Fruit fly (Drosophila melanogaster) whole organism, embryonic: ENCODE data around the gene CG8206.

ENCODE experiments used
- Atf-2 ChIP-seq: fragments of 200-800 bp; sonication (Bioruptor generic); optimal IDR thresholded peaks from 2 replicates; lab custom pipeline; 2016; ENCODE audit warnings: missing biosample characterization, missing genetic modification characterization
- B-H2 ChIP-seq: fragments of 200-800 bp; sonication (Bioruptor generic); optimal IDR thresholded peaks from 2 replicates; lab custom pipeline; 2018; ENCODE audit warnings: missing biosample characterization, mild to moderate bottlenecking, missing genetic modification characterization
- C15 ChIP-seq: fragments of 200-800 bp; sonication (Bioruptor generic); IDR thresholded peaks from 3 replicates; pipeline ENCODE4 v1.3.6; 2022; ENCODE audit warnings: missing biosample characterization, missing genetic modification characterization
- CG10209 ChIP-seq: fragments of 200-800 bp; sonication (Bioruptor generic); optimal IDR thresholded peaks from 3 replicates; lab custom pipeline; 2017; ENCODE audit warnings: missing biosample characterization, mild to moderate bottlenecking, missing genetic modification characterization, missing genetic modification reagents
- CG10462 ChIP-seq: fragments of 200-800 bp; sonication (Bioruptor generic); optimal IDR thresholded peaks from 2 replicates; lab custom pipeline; 2016; ENCODE audit warnings: missing biosample characterization, missing genetic modification characterization
- CG11398 ChIP-seq: fragments of 200-800 bp; sonication (Bioruptor generic); optimal IDR thresholded peaks from 2 replicates; lab custom pipeline; 2016; ENCODE audit warnings: missing biosample characterization, missing genetic modification characterization
- CG12942 ChIP-seq: fragments of 200-800 bp; sonication (Bioruptor generic); optimal IDR thresholded peaks from 3 replicates; lab custom pipeline; 2016; ENCODE audit warnings: missing biosample characterization, missing genetic modification characterization
- CG16815 ChIP-seq: fragments of 200-800 bp; sonication (Bioruptor generic); optimal IDR thresholded peaks from 3 replicates; lab custom pipeline; 2017; ENCODE audit warnings: missing biosample characterization, mild to moderate bottlenecking, missing genetic modification characterization
- CG17186 ChIP-seq: fragments of 200-800 bp; sonication (Bioruptor generic); optimal IDR thresholded peaks from 3 replicates; lab custom pipeline; 2017; ENCODE audit warnings: missing biosample characterization, missing genetic modification reagents, missing genetic modification characterization
- CG17359 ChIP-seq: fragments of 200-800 bp; sonication (Bioruptor generic); optimal IDR thresholded peaks from 3 replicates; lab custom pipeline; 2018; ENCODE audit warnings: missing biosample characterization, mild to moderate bottlenecking, missing genetic modification characterization, moderate library complexity
- CG18262 ChIP-seq: fragments of 200-800 bp; optimal IDR thresholded peaks from 3 replicates; lab custom pipeline; 2019; ENCODE audit warnings: missing biosample characterization, mild to moderate bottlenecking, missing genetic modification characterization, moderate library complexity
- CG18476 ChIP-seq: fragments of 200-800 bp; sonication (Bioruptor generic); optimal IDR thresholded peaks from 2 replicates; lab custom pipeline; 2016; ENCODE audit warnings: missing biosample characterization, mild to moderate bottlenecking, missing genetic modification characterization
- CG31388 ChIP-seq: fragments of 200-800 bp; sonication (Bioruptor generic); optimal IDR thresholded peaks from 2 replicates; lab custom pipeline; 2016; ENCODE audit warnings: missing biosample characterization, missing genetic modification characterization
- CG33213 ChIP-seq: fragments of 200-800 bp; sonication (Bioruptor generic); optimal IDR thresholded peaks from 3 replicates; lab custom pipeline; 2016; ENCODE audit warnings: missing biosample characterization, missing genetic modification characterization
- CG34376 ChIP-seq: fragments of 200-800 bp; sonication (Bioruptor generic); optimal IDR thresholded peaks from 2 replicates; lab custom pipeline; 2018; ENCODE audit warnings: missing biosample characterization, mild to moderate bottlenecking, missing genetic modification characterization
- CG34422 ChIP-seq: fragments of 200-800 bp; sonication (Bioruptor generic); IDR thresholded peaks from 3 replicates; pipeline ENCODE4 v1.3.6; 2022; ENCODE audit warnings: missing biosample characterization, missing genetic modification characterization
- CG6254 ChIP-seq: fragments of 200-800 bp; sonication (Bioruptor generic); optimal IDR thresholded peaks from 3 replicates; lab custom pipeline; 2017; ENCODE audit warnings: mild to moderate bottlenecking, missing biosample characterization, missing genetic modification reagents, missing genetic modification characterization
- CG6683 ChIP-seq: fragments of 200-800 bp; sonication (Bioruptor generic); optimal IDR thresholded peaks from 2 replicates; lab custom pipeline; 2017; ENCODE audit warnings: missing biosample characterization, mild to moderate bottlenecking, missing genetic modification characterization, missing genetic modification reagents
- CG6765 ChIP-seq: fragments of 200-800 bp; sonication (Bioruptor generic); optimal IDR thresholded peaks from 3 replicates; lab custom pipeline; 2017; ENCODE audit warnings: missing biosample characterization, mild to moderate bottlenecking, missing genetic modification characterization
- CG9215 ChIP-seq: fragments of 200-800 bp; sonication (Bioruptor generic); IDR thresholded peaks from 2 replicates; pipeline ENCODE4 v1.3.6; 2022; ENCODE audit warnings: missing biosample characterization, missing genetic modification characterization
- CrebB ChIP-seq: fragments of 200-800 bp; sonication (Bioruptor generic); optimal IDR thresholded peaks from 3 replicates; lab custom pipeline; 2018; ENCODE audit warnings: missing biosample characterization, mild to moderate bottlenecking, missing genetic modification characterization
- Gug ChIP-seq: fragments of 200-800 bp; sonication (Bioruptor generic); IDR thresholded peaks from 4 replicates; pipeline ENCODE4 v1.3.6; 2022; ENCODE audit warnings: missing biosample characterization, missing genetic modification characterization
- H2.0 ChIP-seq: fragments of 200-800 bp; sonication (Bioruptor generic); IDR thresholded peaks from 2 replicates; pipeline ENCODE4 v1.3.6; 2022; ENCODE audit warnings: missing biosample characterization, missing genetic modification characterization
- HLH54F ChIP-seq: fragments of 200-800 bp; sonication (Bioruptor generic); optimal IDR thresholded peaks from 3 replicates; lab custom pipeline; 2016; ENCODE audit warnings: missing biosample characterization, missing genetic modification characterization
- HLHmδ ChIP-seq: fragments of 200-800 bp; sonication (Bioruptor generic); optimal IDR thresholded peaks from 2 replicates; lab custom pipeline; 2018; ENCODE audit warnings: missing biosample characterization, mild to moderate bottlenecking, missing genetic modification characterization, moderate library complexity
- Med ChIP-seq: fragments of 200-800 bp; sonication (Bioruptor generic); peaks from one replicate; lab custom pipeline; 2016; ENCODE audit warnings: missing biosample characterization, missing genetic modification characterization, mild to moderate bottlenecking, inconsistent platforms, moderate library complexity
- NfI ChIP-seq: fragments of 200-800 bp; sonication (Bioruptor generic); optimal IDR thresholded peaks from 3 replicates; lab custom pipeline; 2018; ENCODE audit warnings: missing biosample characterization, mild to moderate bottlenecking, missing genetic modification characterization, moderate library complexity
- Oaz ChIP-seq: fragments of 200-800 bp; sonication (Bioruptor generic); IDR thresholded peaks from 2 replicates; pipeline ENCODE4 v1.3.6; 2022; ENCODE audit warnings: missing biosample characterization, missing genetic modification characterization
- Ravus ChIP-seq: fragments of 200-800 bp; sonication (Bioruptor generic); IDR thresholded peaks from 2 replicates; pipeline ENCODE4 v1.3.6; 2022; ENCODE audit warnings: missing biosample characterization, missing genetic modification characterization
- Sry-δ ChIP-seq: fragments of 200-800 bp; sonication (Bioruptor generic); optimal IDR thresholded peaks from 2 replicates; lab custom pipeline; 2016; ENCODE audit warnings: missing biosample characterization, missing genetic modification characterization
- br ChIP-seq: fragments of >200 bp; optimal IDR thresholded peaks from 2 replicates; lab custom pipeline; 2017
- crp ChIP-seq, 2 experiments: fragments of 200-800 bp; sonication (Bioruptor generic); optimal IDR thresholded peaks; 2 replicates in 1 of 2; 3 replicates in 1 of 2; lab custom pipeline; 2017; ENCODE audit warnings: missing biosample characterization in 2 of 2, missing genetic modification characterization in 2 of 2, mild to moderate bottlenecking in 1 of 2, moderate library complexity in 1 of 2
- ems ChIP-seq: fragments of 200-800 bp; sonication (Bioruptor generic); optimal IDR thresholded peaks from 3 replicates; lab custom pipeline; 2016; ENCODE audit warnings: missing biosample characterization, missing genetic modification characterization
- exex ChIP-seq: fragments of 200-800 bp; sonication (Bioruptor generic); optimal IDR thresholded peaks from 4 replicates; lab custom pipeline; 2018; ENCODE audit warnings: missing biosample characterization, mild to moderate bottlenecking, missing genetic modification characterization, moderate library complexity
- eyg ChIP-seq: fragments of 200-800 bp; sonication (Bioruptor generic); optimal IDR thresholded peaks from 3 replicates; lab custom pipeline; 2016; ENCODE audit warnings: missing biosample characterization, missing genetic modification characterization
- gt ChIP-seq: fragments of 200-800 bp; sonication (Bioruptor generic); IDR thresholded peaks from 2 replicates; pipeline ENCODE4 v1.3.6; 2022; ENCODE audit warnings: missing biosample characterization, missing genetic modification characterization
- insv ChIP-seq, 2 experiments: fragments of 200-800 bp; sonication (Bioruptor generic); optimal IDR thresholded peaks; 3 replicates each; lab custom pipeline; 2016 to 2018; ENCODE audit warnings: missing biosample characterization in 2 of 2, missing genetic modification characterization in 2 of 2
- inv ChIP-seq: fragments of 200-800 bp; sonication (Bioruptor generic); IDR thresholded peaks from 2 replicates; pipeline ENCODE4 v1.3.6; 2022; ENCODE audit warnings: missing biosample characterization, missing genetic modification characterization; ENCODE audit not compliant: partially characterized antibody
- klu ChIP-seq: fragments of 200-800 bp; sonication (Bioruptor generic); IDR thresholded peaks from 2 replicates; pipeline ENCODE4 v1.3.6; 2022; ENCODE audit warnings: missing biosample characterization, missing genetic modification characterization
- knrl ChIP-seq: fragments of 200-800 bp; sonication (Bioruptor generic); IDR thresholded peaks from 3 replicates; pipeline ENCODE4 v1.3.6; 2022; ENCODE audit warnings: missing biosample characterization, missing genetic modification characterization; ENCODE audit not compliant: partially characterized antibody
- lola ChIP-seq, 3 experiments: fragments of >200 bp in 2 of 3; fragments of 200-800 bp in 1 of 3; sonication (Bioruptor generic) in 1 of 3; optimal IDR thresholded peaks; 2 replicates each; lab custom pipeline; 2017 to 2019; ENCODE audit warnings: missing biosample characterization in 3 of 3, missing genetic modification characterization in 3 of 3, mild to moderate bottlenecking in 1 of 3, moderate library complexity in 1 of 3
- nmo ChIP-seq: fragments of 200-800 bp; sonication (Bioruptor generic); optimal IDR thresholded peaks from 2 replicates; lab custom pipeline; 2018; ENCODE audit warnings: missing biosample characterization, mild to moderate bottlenecking, missing genetic modification characterization, moderate library complexity
- oc ChIP-seq: fragments of 200-800 bp; sonication (Bioruptor generic); optimal IDR thresholded peaks from 2 replicates; lab custom pipeline; 2018; ENCODE audit warnings: missing biosample characterization, mild to moderate bottlenecking, missing genetic modification characterization, moderate library complexity
- otp ChIP-seq: fragments of 200-800 bp; sonication (Bioruptor generic); IDR thresholded peaks from 3 replicates; pipeline ENCODE4, ENCODE4 v1.3.6; 2022; ENCODE audit warnings: missing biosample characterization, missing genetic modification characterization
- prd ChIP-seq, 3 experiments: fragments of >200 bp in 2 of 3; fragments of 200-800 bp in 1 of 3; sonication (Bioruptor generic) in 1 of 3; optimal IDR thresholded peaks in 2 of 3; IDR thresholded peaks in 1 of 3; 2 replicates in 2 of 3; 3 replicates in 1 of 3; pipeline versions ENCODE4 v1.3.6 to Lab custom; 2017 to 2022; ENCODE audit warnings: missing biosample characterization in 1 of 3, missing genetic modification characterization in 1 of 3
- rib ChIP-seq: fragments of 200-800 bp; sonication (Bioruptor generic); IDR thresholded peaks from 2 replicates; pipeline ENCODE4 v1.3.6; 2022; ENCODE audit warnings: missing biosample characterization, missing genetic modification characterization
- sisA ChIP-seq: fragments of 200-800 bp; sonication (Bioruptor generic); IDR thresholded peaks from 2 replicates; pipeline ENCODE4 v1.3.6; 2022; ENCODE audit warnings: missing biosample characterization, missing genetic modification characterization
- stwl ChIP-seq: fragments of 200-800 bp; sonication (Bioruptor generic); optimal IDR thresholded peaks from 3 replicates; lab custom pipeline; 2018; ENCODE audit warnings: missing biosample characterization, mild to moderate bottlenecking, missing genetic modification characterization, moderate library complexity
- tna ChIP-seq: fragments of 200-800 bp; sonication (Bioruptor generic); IDR thresholded peaks from 2 replicates; pipeline ENCODE4 v1.3.6; 2022; ENCODE audit warnings: missing biosample characterization, missing genetic modification characterization; ENCODE audit not compliant: partially characterized antibody
- trem ChIP-seq: fragments of 200-800 bp; optimal IDR thresholded peaks from 3 replicates; lab custom pipeline; 2019; ENCODE audit warnings: missing biosample characterization, mild to moderate bottlenecking, missing genetic modification characterization, moderate library complexity
- z ChIP-seq: fragments of 200-800 bp; sonication (Bioruptor generic); IDR thresholded peaks from 3 replicates; pipeline ENCODE4 v1.3.6; 2022; ENCODE audit warnings: missing biosample characterization, missing genetic modification characterization

CG8206 gene

DNA sequence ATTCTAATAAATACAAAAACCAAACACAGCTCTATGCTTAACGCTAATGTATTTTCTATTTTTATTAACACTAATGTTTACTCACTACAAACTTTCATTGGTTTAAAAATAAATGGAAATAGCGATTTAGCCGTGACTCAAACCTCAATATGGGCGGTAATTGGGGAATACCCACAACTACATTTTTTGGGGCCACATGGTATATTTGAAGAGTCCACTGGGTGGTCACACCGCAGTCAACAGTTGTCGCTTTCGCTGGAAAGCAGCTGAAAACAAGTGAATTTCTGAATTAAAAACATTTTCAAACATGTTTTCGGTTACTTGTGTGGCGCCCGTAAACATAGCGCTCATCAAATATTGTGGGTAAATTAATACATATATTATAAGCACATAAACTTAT, 9.9 kb downstream of the CG8206 start, which contains the start of gene Mvd (continued):
- TF ChIP-seq crp (GFP tag; optimal IDR thresholded peaks at IDR 0.05; lab: Kevin White, UChicago) (peak in 1 of 2 experiments; percentile 52), tna (GFP tag; lab: Robert Waterston, UW) (no peak), eyg (GFP tag; lab: Kevin White, UChicago) (no peak), Ravus (GFP tag; lab: Robert Waterston, UW) (no peak), trem (tag; lab: Kevin White, UChicago) (peak; percentile 48), sisA (GFP tag; lab: Robert Waterston, UW) (no peak), CG18476 (GFP tag; lab: Kevin White, UChicago) (no peak), HLH54F (GFP tag; lab: Kevin White, UChicago) (no peak), CG16815 (GFP tag; lab: Kevin White, UChicago) (no peak), lola (GFP tag; optimal IDR thresholded peaks at IDR 0.05; lab: Kevin White, UChicago) (no peak), oc (tag; lab: Kevin White, UChicago) (no peak), NfI (GFP tag; lab: Kevin White, UChicago) (no peak), otp (GFP tag; lab: Robert Waterston, UW) (no peak), CG17186 (peak; percentile 26), klu (GFP tag; lab: Robert Waterston, UW) (no peak), insv (GFP tag; optimal IDR thresholded peaks at IDR 0.05; lab: Kevin White, UChicago) (peak in 1 of 2 experiments; percentile 24), CG6765 (GFP tag; lab: Kevin White, UChicago) (no peak), CG9215 (GFP tag; lab: Robert Waterston, UW) (no peak), CG11398 (no peak), rib (GFP tag; lab: Robert Waterston, UW) (no peak), CG34376 (GFP tag; lab: Kevin White, UChicago) (peak; percentile 7), Med (GFP tag; lab: Kevin White, UChicago) (peak; percentile 81), stwl (peak; percentile 44), CG31388 (GFP tag; lab: Kevin White, UChicago) (no peak), z (GFP tag; lab: Robert Waterston, UW) (no peak), knrl (peak; percentile 10; the same call in 1 of the 3 replicates), B-H2 (GFP tag; lab: Kevin White, UChicago) (peak; percentile 10), H2.0 (GFP tag; lab: Robert Waterston, UW) (no peak), CG12942 (GFP tag; lab: Kevin White, UChicago) (no peak), CG18262 (tag; lab: Kevin White, UChicago) (no peak), C15 (GFP tag; lab: Robert Waterston, UW) (no peak), CG33213 (GFP tag; lab: Kevin White, UChicago) (peak; percentile 31), Sry-δ (GFP tag; lab: Kevin White, UChicago) (peak; percentile 53), Atf-2 (GFP tag; lab: Kevin White, UChicago) (no peak), Oaz (no peak), exex (tag; lab: Kevin White, UChicago) (no peak), ems (GFP tag; lab: Kevin White, UChicago) (no peak), CG6254 (no peak), CrebB (tag; lab: Kevin White, UChicago) (no peak), prd (optimal IDR thresholded peaks at IDR 0.05; lab: Kevin White, UChicago) (no peak), prd (GFP tag; IDR thresholded peaks at IDR 0.05; lab: Robert Waterston, UW) (no peak), HLHmδ (GFP tag; lab: Kevin White, UChicago) (no peak), CG17359 (tag; lab: Kevin White, UChicago) (no peak), br (lab: Kevin White, UChicago) (no peak), gt (GFP tag; lab: Robert Waterston, UW) (no peak), nmo (GFP tag; lab: Kevin White, UChicago) (no peak), Gug (GFP tag; lab: Robert Waterston, UW) (no peak), CG10462 (GFP tag; lab: Kevin White, UChicago) (no peak), CG10209 (GFP tag; lab: Kevin White, UChicago) (no peak), inv (GFP tag; lab: Robert Waterston, UW) (no peak), CG34422 (GFP tag; lab: Robert Waterston, UW) (no peak; the same call in 2 of the 3 replicates), CG6683 (no peak)
